Worm (Caenorhabditis elegans) whole organism, L2 larva: ENCODE measurements around the gene osm-8.
A peak's percentile ranks its signal among the peaks of the same experiment; 100 is the strongest.

Experiments used
- ZK546.5 ChIP-seq: sonication (generic microtip); optimal IDR thresholded peaks from 2 replicates; lab custom pipeline; 2017; ENCODE audit warnings: missing biosample characterization, missing genetic modification characterization
- ceh-16 ChIP-seq: fragments of 150-350 bp; optimal IDR thresholded peaks from 2 replicates; lab custom pipeline; 2014; ENCODE audit warnings: missing biosample characterization, missing genetic modification characterization
- fos-1 ChIP-seq: fragments of 150-350 bp; optimal IDR thresholded peaks from 2 replicates; lab custom pipeline; 2014; ENCODE audit warnings: missing biosample characterization, missing genetic modification characterization
- lsy-2 ChIP-seq, 2 experiments: fragments of 150-350 bp in 1 of 2; sonication (generic microtip) in 1 of 2; optimal IDR thresholded peaks; 2 replicates each; lab custom pipeline; 2014 to 2017; ENCODE audit warnings: missing biosample characterization in 2 of 2, missing genetic modification characterization in 2 of 2
- nhr-12 ChIP-seq: fragments of 150-350 bp; optimal IDR thresholded peaks from 2 replicates; lab custom pipeline; 2014; ENCODE audit warnings: missing biosample characterization, missing genetic modification characterization
- nhr-237 ChIP-seq: fragments of 150-350 bp; optimal IDR thresholded peaks from 2 replicates; lab custom pipeline; 2014; ENCODE audit warnings: missing biosample characterization, missing genetic modification characterization
- nhr-25 ChIP-seq: fragments of 150-350 bp; sonication (generic microtip); optimal IDR thresholded peaks from 3 replicates; lab custom pipeline; 2014; ENCODE audit warnings: missing biosample characterization, missing genetic modification characterization
- unc-62 ChIP-seq: fragments of 150-350 bp; optimal IDR thresholded peaks from 2 replicates; lab custom pipeline; 2014; ENCODE audit warnings: missing biosample characterization, missing genetic modification reagents, missing genetic modification characterization
- ztf-1 ChIP-seq: fragments of 200-800 bp; sonication (Bioruptor generic); conservative IDR thresholded peaks from 2 replicates; pipeline ENCODE4 v1.3.6; 2022; ENCODE audit warnings: missing genetic modification characterization, missing compliant biosample characterization
- ztf-11 ChIP-seq: sonication (generic microtip); optimal IDR thresholded peaks from 2 replicates; lab custom pipeline; 2017; ENCODE audit warnings: missing biosample characterization, missing genetic modification characterization

- TF ChIP-seq ZK546.5 (no peak), fos-1 (tag; lab: Kevin White, UChicago) (no peak), unc-62 (no peak), nhr-237 (tag; lab: Kevin White, UChicago) (no peak), nhr-25 (no peak), ztf-11 (no peak), ztf-1 (GFP tag; lab: Robert Waterston, UW) (no peak), ceh-16 (no peak), lsy-2 (tag; optimal IDR thresholded peaks at IDR 0.05; lab: Kevin White, UChicago) (peak in 1 of 2 experiments; percentile 44), nhr-12 (tag; lab: Kevin White, UChicago) (no peak)
These were observed 10.2 kb upstream of the osm-8 start for ce11 chrII:7615318-7615891.
